Fruit fly (Drosophila melanogaster): Measurements from ENCODE around the gene dy.

The dy gene

dm6 chrX:11817183-11817972 lies 38.8 kb upstream of the dy start:
- TF ChIP-seq Mio (GFP tag; optimal IDR thresholded peaks at IDR 0.05): no peak
- TF ChIP-seq CG32264 (GFP tag; optimal IDR thresholded peaks at IDR 0.05): no peak
- TF ChIP-seq OdsH (GFP tag; optimal IDR thresholded peaks at IDR 0.05): no peak
- TF ChIP-seq fru (GFP tag; optimal IDR thresholded peaks at IDR 0.05): no peak
- TF ChIP-seq sv (GFP tag; optimal IDR thresholded peaks at IDR 0.05): no peak
- TF ChIP-seq psq (GFP tag; optimal IDR thresholded peaks at IDR 0.05): peak; percentile 89
- no peak for TF ChIP-seq lola (GFP tag; optimal IDR thresholded peaks at IDR 0.05)
- no peak for TF ChIP-seq jim (GFP tag; optimal IDR thresholded peaks at IDR 0.05)
- TF ChIP-seq N (GFP tag; optimal IDR thresholded peaks at IDR 0.05): no peak
- TF ChIP-seq Dif (GFP tag; optimal IDR thresholded peaks at IDR 0.05; ENCODE audit: partially characterized antibody): peak; percentile 64
- TF ChIP-seq dl (GFP tag; optimal IDR thresholded peaks at IDR 0.05; ENCODE audit: insufficient read depth in 1 of 2, partially characterized antibody in 2 of 2): peak; percentile 44 to 64
- TF ChIP-seq Hr83 (GFP tag; optimal IDR thresholded peaks at IDR 0.05; ENCODE audit: poor library complexity, severe bottlenecking): no peak
- TF ChIP-seq Rel (GFP tag; optimal IDR thresholded peaks at IDR 0.05): peak; percentile 38
- TF ChIP-seq Rel (tag; optimal IDR thresholded peaks at IDR 0.05): no peak

- no peak for TF ChIP-seq CG32264 (GFP tag; optimal IDR thresholded peaks at IDR 0.05)
- peak; percentile 24 for TF ChIP-seq fru (GFP tag; optimal IDR thresholded peaks at IDR 0.05)
- peak; percentile 11 for TF ChIP-seq HLH106 (tag; optimal IDR thresholded peaks at IDR 0.05)
Measured at dm6 chrX:11816434-11816948, 37.9 kb upstream of the dy start, which contains the start of the genes CG1578 and rudhira. Gene CG1578 (minus strand): TSS chrX:11816551. Gene rudhira (plus strand): TSS chrX:11816898.

- TF ChIP-seq Myc (optimal IDR thresholded peaks at IDR 0.05) (peak; percentile 3), psq (GFP tag; optimal IDR thresholded peaks at IDR 0.05) (peak; percentile 3), br (GFP tag; optimal IDR thresholded peaks at IDR 0.05) (no peak), Dfd (GFP tag; optimal IDR thresholded peaks at IDR 0.05) (peak; percentile 24)
Measured at dm6 chrX:11815356-11816270, 37.0 kb upstream of the dy start.

DNA sequence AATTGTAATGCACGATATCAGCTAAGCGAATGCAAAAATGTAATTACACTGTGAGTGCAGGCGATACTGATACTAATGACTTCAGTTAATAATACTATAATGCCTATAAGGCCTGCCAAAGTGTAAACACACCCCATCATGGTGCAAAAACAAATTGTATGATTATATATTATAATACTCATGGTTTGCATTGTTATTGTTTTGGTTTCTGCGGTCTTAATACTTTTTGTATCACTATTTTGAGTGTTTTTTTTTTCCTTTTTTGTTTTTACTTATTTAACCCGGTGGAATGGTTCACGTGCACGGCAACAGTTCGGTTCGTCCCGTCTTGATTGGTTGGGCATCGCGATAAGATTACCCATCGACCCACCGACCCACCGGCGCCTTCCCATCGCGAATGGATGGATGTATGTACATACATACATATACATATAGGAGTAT lies 35.2 kb upstream of the dy start:
- TF ChIP-seq Dfd (GFP tag; optimal IDR thresholded peaks at IDR 0.05) (no peak), psq (GFP tag; optimal IDR thresholded peaks at IDR 0.05) (no peak), CG9705 (GFP tag; optimal IDR thresholded peaks at IDR 0.05) (no peak), dl (GFP tag; optimal IDR thresholded peaks at IDR 0.05; ENCODE audit: insufficient read depth in 1 of 2, partially characterized antibody in 2 of 2) (no peak), Sp1 (GFP tag; optimal IDR thresholded peaks at IDR 0.05) (no peak), rgr (GFP tag; optimal IDR thresholded peaks at IDR 0.05) (no peak), tai (GFP tag; optimal IDR thresholded peaks at IDR 0.05) (no peak), brk (GFP tag; optimal IDR thresholded peaks at IDR 0.05) (no peak), HLH106 (tag; optimal IDR thresholded peaks at IDR 0.05) (no peak)

DNA sequence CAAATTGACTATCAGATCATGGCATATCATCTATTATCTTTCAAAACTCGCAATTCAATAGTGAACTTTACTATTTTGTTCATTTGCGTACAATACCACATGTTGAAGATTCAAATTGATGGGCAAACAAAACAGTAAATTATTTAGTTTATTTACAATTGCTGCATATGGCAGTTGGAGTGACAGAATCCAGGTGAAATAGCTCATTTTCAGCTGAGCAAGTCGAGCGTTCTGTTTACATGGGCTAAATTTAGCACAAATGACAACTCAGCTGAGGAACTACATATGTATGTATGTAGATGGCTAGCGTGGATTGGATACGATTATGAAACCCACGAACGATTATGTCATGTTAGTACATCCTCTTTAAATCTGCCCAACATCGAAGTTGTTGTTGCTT lies 34.2 kb upstream of the dy start:
- no peak for TF ChIP-seq Dif (GFP tag; optimal IDR thresholded peaks at IDR 0.05; ENCODE audit: partially characterized antibody)
- peak; percentile 40 for TF ChIP-seq Sp1 (GFP tag; optimal IDR thresholded peaks at IDR 0.05)
- TF ChIP-seq rgr (GFP tag; optimal IDR thresholded peaks at IDR 0.05): no peak
- no peak for TF ChIP-seq dsf (GFP tag; optimal IDR thresholded peaks at IDR 0.05; ENCODE audit: borderline replicate concordance)
- peak; percentile 36 for TF ChIP-seq Hnf4 (GFP tag; optimal IDR thresholded peaks at IDR 0.05)
- no peak for TF ChIP-seq Dfd (GFP tag; optimal IDR thresholded peaks at IDR 0.05)
- no peak for TF ChIP-seq Abd-B (GFP tag; optimal IDR thresholded peaks at IDR 0.05)
- peak; percentile 31 for TF ChIP-seq Hr83 (GFP tag; optimal IDR thresholded peaks at IDR 0.05; ENCODE audit: poor library complexity, severe bottlenecking)
- peak; percentile 33 for TF ChIP-seq h (GFP tag; optimal IDR thresholded peaks at IDR 0.05)
